Fruit fly (Drosophila melanogaster) whole organism, embryonic: ENCODE measurements around the gene Ipo9.

Source experiments
- ATbp ChIP-seq: fragments of 200-800 bp; sonication (Bioruptor generic); optimal IDR thresholded peaks from 2 replicates; lab custom pipeline; 2017; ENCODE audit warnings: missing biosample characterization, mild to moderate bottlenecking, missing genetic modification characterization, missing genetic modification reagents
- Bdp1 ChIP-seq: fragments of 200-800 bp; sonication (Bioruptor generic); optimal IDR thresholded peaks from 3 replicates; lab custom pipeline; 2016; ENCODE audit warnings: missing biosample characterization, missing genetic modification characterization
- CG10543 ChIP-seq: fragments of 200-800 bp; sonication (Bioruptor generic); optimal IDR thresholded peaks from 3 replicates; lab custom pipeline; 2017; ENCODE audit warnings: missing biosample characterization, mild to moderate bottlenecking, missing genetic modification characterization, moderate library complexity
- CG10979 ChIP-seq: fragments of 200-800 bp; sonication (Bioruptor generic); optimal IDR thresholded peaks from 2 replicates; lab custom pipeline; 2018; ENCODE audit warnings: missing biosample characterization, mild to moderate bottlenecking, missing genetic modification characterization, moderate library complexity
- CG11456 ChIP-seq: fragments of 200-800 bp; sonication (Bioruptor generic); IDR thresholded peaks from 3 replicates; pipeline ENCODE4 v1.3.6; 2022; ENCODE audit warnings: missing biosample characterization, missing genetic modification characterization
- CG12104 ChIP-seq: fragments of 200-800 bp; sonication (Bioruptor generic); optimal IDR thresholded peaks from 3 replicates; lab custom pipeline; 2016; ENCODE audit warnings: missing biosample characterization, missing genetic modification characterization
- CG14710 ChIP-seq: fragments of 200-800 bp; sonication (Bioruptor generic); optimal IDR thresholded peaks from 3 replicates; lab custom pipeline; 2019; ENCODE audit warnings: missing biosample characterization, mild to moderate bottlenecking, missing genetic modification characterization, moderate library complexity
- CG16815 ChIP-seq: fragments of 200-800 bp; sonication (Bioruptor generic); optimal IDR thresholded peaks from 3 replicates; lab custom pipeline; 2017; ENCODE audit warnings: missing biosample characterization, mild to moderate bottlenecking, missing genetic modification characterization
- CG17361 ChIP-seq: fragments of 200-800 bp; sonication (Bioruptor generic); IDR thresholded peaks from 3 replicates; pipeline ENCODE4 v1.3.6; 2022; ENCODE audit warnings: missing biosample characterization, missing genetic modification characterization
- CG17829 ChIP-seq: fragments of 200-800 bp; optimal IDR thresholded peaks from 2 replicates; lab custom pipeline; 2019; ENCODE audit warnings: missing biosample characterization, mild to moderate bottlenecking, missing genetic modification characterization, moderate library complexity
- CG2120 ChIP-seq: fragments of 200-800 bp; sonication (Bioruptor generic); optimal IDR thresholded peaks from 3 replicates; lab custom pipeline; 2016; ENCODE audit warnings: missing biosample characterization, missing genetic modification characterization
- CG2202 ChIP-seq: fragments of 200-800 bp; sonication (Bioruptor generic); optimal IDR thresholded peaks from 2 replicates; lab custom pipeline; 2018; ENCODE audit warnings: missing biosample characterization, mild to moderate bottlenecking, missing genetic modification characterization
- CG3281 ChIP-seq: fragments of 200-800 bp; sonication (Bioruptor generic); optimal IDR thresholded peaks from 3 replicates; lab custom pipeline; 2017; ENCODE audit warnings: missing biosample characterization, mild to moderate bottlenecking, missing genetic modification characterization
- CG6683 ChIP-seq: fragments of 200-800 bp; sonication (Bioruptor generic); optimal IDR thresholded peaks from 2 replicates; lab custom pipeline; 2017; ENCODE audit warnings: missing biosample characterization, mild to moderate bottlenecking, missing genetic modification characterization, missing genetic modification reagents
- CG6854 ChIP-seq: fragments of 200-800 bp; sonication (Bioruptor generic); optimal IDR thresholded peaks from 3 replicates; lab custom pipeline; 2017; ENCODE audit warnings: missing biosample characterization, mild to moderate bottlenecking, missing genetic modification characterization
- CG7556 ChIP-seq: fragments of 200-800 bp; sonication (Bioruptor generic); optimal IDR thresholded peaks from 2 replicates; lab custom pipeline; 2017; ENCODE audit warnings: missing biosample characterization, mild to moderate bottlenecking, missing genetic modification characterization
- CG8290 ChIP-seq, 3 experiments: fragments of 200-800 bp; sonication (Bioruptor generic); optimal IDR thresholded peaks; 2 replicates each; lab custom pipeline; 2016 to 2019; ENCODE audit warnings: missing biosample characterization in 3 of 3, missing genetic modification characterization in 3 of 3, mild to moderate bottlenecking in 2 of 3, moderate library complexity in 1 of 3
- D19A ChIP-seq: fragments of 200-800 bp; optimal IDR thresholded peaks from 3 replicates; lab custom pipeline; 2019; ENCODE audit warnings: missing biosample characterization, mild to moderate bottlenecking, missing genetic modification characterization, moderate library complexity
- Dek ChIP-seq: fragments of 200-800 bp; sonication (Bioruptor generic); optimal IDR thresholded peaks from 3 replicates; lab custom pipeline; 2019; ENCODE audit warnings: missing biosample characterization, mild to moderate bottlenecking, missing genetic modification characterization, moderate library complexity
- Dip3 ChIP-seq: fragments of 200-800 bp; sonication (Bioruptor generic); optimal IDR thresholded peaks from 3 replicates; lab custom pipeline; 2016; ENCODE audit warnings: missing biosample characterization, missing genetic modification characterization
- Drgx ChIP-seq: fragments of 200-800 bp; sonication (Bioruptor generic); IDR thresholded peaks from 2 replicates; pipeline ENCODE4 v1.3.6; 2022; ENCODE audit warnings: missing biosample characterization, missing genetic modification characterization
- E2f1 ChIP-seq: fragments of 200-800 bp; sonication (Bioruptor generic); IDR thresholded peaks from 2 replicates; pipeline ENCODE4 v1.3.6; 2022; ENCODE audit warnings: missing biosample characterization, missing genetic modification characterization
- Hr51 ChIP-seq, 2 experiments: fragments of 200-800 bp; sonication (Bioruptor generic); optimal IDR thresholded peaks; 2 replicates in 1 of 2; 3 replicates in 1 of 2; lab custom pipeline; 2016 to 2018; ENCODE audit warnings: missing biosample characterization in 2 of 2, missing genetic modification characterization in 2 of 2, mild to moderate bottlenecking in 1 of 2, moderate library complexity in 1 of 2
- MBD-R2 ChIP-seq: fragments of 200-800 bp; sonication (Bioruptor generic); IDR thresholded peaks from 2 replicates; pipeline ENCODE4 v1.3.6; 2022; ENCODE audit warnings: missing biosample characterization, missing genetic modification characterization
- Mes4 ChIP-seq: fragments of 200-800 bp; sonication (Bioruptor generic); optimal IDR thresholded peaks from 2 replicates; lab custom pipeline; 2016; ENCODE audit warnings: missing biosample characterization, missing genetic modification characterization
- NfI ChIP-seq: fragments of 200-800 bp; sonication (Bioruptor generic); optimal IDR thresholded peaks from 3 replicates; lab custom pipeline; 2018; ENCODE audit warnings: missing biosample characterization, mild to moderate bottlenecking, missing genetic modification characterization, moderate library complexity
- Oli ChIP-seq: fragments of 200-800 bp; sonication (Bioruptor generic); optimal IDR thresholded peaks from 2 replicates; lab custom pipeline; 2018; ENCODE audit warnings: missing biosample characterization, mild to moderate bottlenecking, missing genetic modification characterization, moderate library complexity
- Ptx1 ChIP-seq: fragments of 200-800 bp; sonication (Bioruptor generic); IDR thresholded peaks from 2 replicates; pipeline ENCODE4 v1.3.6; 2022; ENCODE audit warnings: missing biosample characterization, missing genetic modification characterization
- Sin3A ChIP-seq: fragments of >200 bp; optimal IDR thresholded peaks from 2 replicates; lab custom pipeline; 2018
- Sry-β ChIP-seq: fragments of 200-800 bp; sonication (Bioruptor generic); optimal IDR thresholded peaks from 2 replicates; lab custom pipeline; 2018; ENCODE audit warnings: missing biosample characterization, mild to moderate bottlenecking, missing genetic modification characterization, moderate library complexity
- aop ChIP-seq: fragments of 200-800 bp; sonication (Bioruptor generic); IDR thresholded peaks from 2 replicates; pipeline ENCODE4 v1.3.6; 2022; ENCODE audit warnings: missing biosample characterization, missing genetic modification characterization
- bcd ChIP-seq: fragments of 200-800 bp; sonication (Bioruptor generic); optimal IDR thresholded peaks from 2 replicates; lab custom pipeline; 2017; ENCODE audit warnings: missing biosample characterization, mild to moderate bottlenecking, missing genetic modification characterization
- cad ChIP-seq: fragments of >200 bp; optimal IDR thresholded peaks from 2 replicates; lab custom pipeline; 2017; ENCODE audit warnings: missing biosample characterization, missing genetic modification characterization
- dmrt99B ChIP-seq: fragments of 200-800 bp; sonication (Bioruptor generic); optimal IDR thresholded peaks from 2 replicates; lab custom pipeline; 2018; ENCODE audit warnings: missing biosample characterization, mild to moderate bottlenecking, missing genetic modification characterization, moderate library complexity
- exex ChIP-seq: fragments of 200-800 bp; sonication (Bioruptor generic); optimal IDR thresholded peaks from 4 replicates; lab custom pipeline; 2018; ENCODE audit warnings: missing biosample characterization, mild to moderate bottlenecking, missing genetic modification characterization, moderate library complexity
- gem ChIP-seq: fragments of 200-800 bp; sonication (Bioruptor generic); optimal IDR thresholded peaks from 2 replicates; lab custom pipeline; 2019; ENCODE audit warnings: missing biosample characterization, mild to moderate bottlenecking, missing genetic modification characterization, moderate library complexity
- grn ChIP-seq: fragments of 200-800 bp; sonication (Bioruptor generic); optimal IDR thresholded peaks from 3 replicates; lab custom pipeline; 2017; ENCODE audit warnings: missing biosample characterization, missing genetic modification characterization
- lilli ChIP-seq: fragments of 200-800 bp; sonication (Bioruptor generic); optimal IDR thresholded peaks from 3 replicates; lab custom pipeline; 2016; ENCODE audit warnings: missing biosample characterization, missing genetic modification characterization
- mam ChIP-seq: fragments of 200-800 bp; sonication (Bioruptor generic); optimal IDR thresholded peaks from 3 replicates; lab custom pipeline; 2016; ENCODE audit warnings: missing biosample characterization, missing genetic modification characterization
- mirr ChIP-seq: fragments of 200-800 bp; sonication (Bioruptor generic); optimal IDR thresholded peaks from 3 replicates; lab custom pipeline; 2018; ENCODE audit warnings: missing biosample characterization, mild to moderate bottlenecking, missing genetic modification characterization
- onecut ChIP-seq: fragments of 200-800 bp; sonication (Bioruptor generic); IDR thresholded peaks from 2 replicates; pipeline ENCODE4 v1.3.6; 2022; ENCODE audit warnings: missing biosample characterization, missing genetic modification characterization
- pho ChIP-seq: fragments of 200-800 bp; sonication (Bioruptor generic); optimal IDR thresholded peaks from 2 replicates; lab custom pipeline; 2016; ENCODE audit warnings: missing biosample characterization, missing genetic modification characterization
- salm ChIP-seq: fragments of 200-800 bp; sonication (Bioruptor generic); optimal IDR thresholded peaks from 2 replicates; lab custom pipeline; 2018; ENCODE audit warnings: missing biosample characterization, mild to moderate bottlenecking, missing genetic modification characterization
- slou ChIP-seq: fragments of 200-800 bp; sonication (Bioruptor generic); optimal IDR thresholded peaks from 3 replicates; lab custom pipeline; 2016; ENCODE audit warnings: missing biosample characterization, missing genetic modification characterization
- slp2 ChIP-seq: fragments of 200-800 bp; sonication (Bioruptor generic); optimal IDR thresholded peaks from 2 replicates; lab custom pipeline; 2016; ENCODE audit warnings: missing biosample characterization, missing genetic modification characterization
- sob ChIP-seq: fragments of 200-800 bp; sonication (Bioruptor generic); IDR thresholded peaks from 2 replicates; pipeline ENCODE4 v1.3.6; 2022; ENCODE audit warnings: missing biosample characterization, missing genetic modification characterization
- ssp ChIP-seq: fragments of 200-800 bp; sonication (Bioruptor generic); IDR thresholded peaks from 2 replicates; pipeline ENCODE4 v1.3.6; 2022; ENCODE audit warnings: missing biosample characterization, missing genetic modification characterization
- zfh1 ChIP-seq: fragments of 200-800 bp; sonication (Bioruptor generic); IDR thresholded peaks from 3 replicates; pipeline ENCODE4 v1.3.6; 2022; ENCODE audit warnings: missing biosample characterization, missing genetic modification characterization
- zfh2 ChIP-seq: fragments of 200-800 bp; sonication (Bioruptor generic); optimal IDR thresholded peaks from 2 replicates; lab custom pipeline; 2016; ENCODE audit warnings: missing biosample characterization, missing genetic modification characterization

Ipo9 gene

dm6 chr3R:11460502-11461358, 48.4 kb downstream of the Ipo9 start, which contains the start of gene PGRP-LB (continued):
- TF ChIP-seq mirr (GFP tag; lab: Kevin White, UChicago) (peak; percentile 26), CG2202 (no peak), exex (tag; lab: Kevin White, UChicago) (no peak), Dip3 (GFP tag; lab: Kevin White, UChicago) (peak; percentile 25), onecut (GFP tag; lab: Robert Waterston, UW) (no peak), aop (no peak), Dek (tag; lab: Kevin White, UChicago) (no peak), bcd (GFP tag; lab: Kevin White, UChicago) (peak; percentile 9), CG6854 (GFP tag; lab: Kevin White, UChicago) (no peak), Oli (tag; lab: Kevin White, UChicago) (peak; percentile 12), CG17829 (tag; lab: Kevin White, UChicago) (no peak), CG8290 (GFP tag; optimal IDR thresholded peaks at IDR 0.05; lab: Kevin White, UChicago) (no peak), CG8290 (tag; optimal IDR thresholded peaks at IDR 0.05; lab: Kevin White, UChicago) (peak in 1 of 2 experiments; percentile 36), CG3281 (GFP tag; lab: Kevin White, UChicago) (peak; percentile 22), grn (GFP tag; lab: Kevin White, UChicago) (peak; percentile 51), Sry-β (no peak), CG17361 (GFP tag; lab: Robert Waterston, UW) (peak; percentile 36; the same call in 1 of the 3 replicates), MBD-R2 (GFP tag; lab: Robert Waterston, UW) (0 out of 2 replicates have a peak, but pooled peaks have one; percentile 13), slp2 (GFP tag; lab: Kevin White, UChicago) (no peak), salm (tag; lab: Kevin White, UChicago) (no peak), ATbp (no peak), NfI (GFP tag; lab: Kevin White, UChicago) (peak; percentile 7), zfh1 (no peak), pho (GFP tag; lab: Kevin White, UChicago) (peak; percentile 21), mam (GFP tag; lab: Kevin White, UChicago) (peak; percentile 36), zfh2 (GFP tag; lab: Kevin White, UChicago) (peak; percentile 21), gem (peak; percentile 46), CG11456 (GFP tag; lab: Robert Waterston, UW) (0 out of 3 replicates have a peak, but pooled peaks have one; percentile 51), E2f1 (0 out of 2 replicates have a peak, but pooled peaks have one; percentile 22), Hr51 (GFP tag; optimal IDR thresholded peaks at IDR 0.05; lab: Kevin White, UChicago) (peak in 1 of 2 experiments; percentile 15), CG14710 (tag; lab: Kevin White, UChicago) (no peak), CG16815 (GFP tag; lab: Kevin White, UChicago) (no peak), dmrt99B (tag; lab: Kevin White, UChicago) (peak; percentile 10), D19A (peak; percentile 86), Mes4 (GFP tag; lab: Kevin White, UChicago) (no peak), CG10543 (peak; percentile 14), slou (no peak), Ptx1 (GFP tag; lab: Robert Waterston, UW) (peak; percentile 38; the same call in 1 of the 2 replicates), lilli (peak; percentile 44), sob (GFP tag; lab: Robert Waterston, UW) (0 out of 2 replicates have a peak, but pooled peaks have one; percentile 16), cad (GFP tag; lab: Kevin White, UChicago) (no peak), CG12104 (GFP tag; lab: Kevin White, UChicago) (no peak), Drgx (GFP tag; lab: Robert Waterston, UW) (no peak), CG10979 (tag; lab: Kevin White, UChicago) (no peak), ssp (GFP tag; lab: Robert Waterston, UW) (no peak), Sin3A (lab: Kevin White, UChicago) (no peak), CG2120 (peak; percentile 75), CG6683 (GFP tag; lab: Kevin White, UChicago) (no peak), Bdp1 (GFP tag; lab: Kevin White, UChicago) (no peak), CG7556 (peak; percentile 27)
